Fruit fly (Drosophila melanogaster): ENCODE data around the gene CG5892.

dm6 chr3R:21270609-21271143 lies 28.3 kb downstream of the CG5892 start:
- TF ChIP-seq Dfd (GFP tag; optimal IDR thresholded peaks at IDR 0.05) = no peak
- TF ChIP-seq lola (GFP tag; optimal IDR thresholded peaks at IDR 0.05) = no peak
- TF ChIP-seq foxo (GFP tag; optimal IDR thresholded peaks at IDR 0.05) = no peak
- no peak for TF ChIP-seq psq (GFP tag; optimal IDR thresholded peaks at IDR 0.05)
- no peak for TF ChIP-seq usp (GFP tag; optimal IDR thresholded peaks at IDR 0.05)
